Fruit fly (Drosophila melanogaster) whole organism, adult: Measurements from ENCODE around the gene onecut.
A peak's percentile ranks its signal among the peaks of the same experiment; 100 is the strongest.

Experiments used
- CG11617 ChIP-seq: fragments of 200-800 bp; sonication (Bioruptor generic); optimal IDR thresholded peaks from 2 replicates; lab custom pipeline; 2017; ENCODE audit warnings: mild to moderate bottlenecking, missing biosample characterization, missing genetic modification reagents, missing genetic modification characterization
- CG12768 ChIP-seq: fragments of 200-800 bp; sonication (Bioruptor generic); optimal IDR thresholded peaks from 2 replicates; lab custom pipeline; 2017; ENCODE audit warnings: missing biosample characterization, missing genetic modification characterization, mild to moderate bottlenecking, moderate library complexity, missing genetic modification reagents
- CG14711 ChIP-seq: fragments of 200-800 bp; sonication (Bioruptor generic); optimal IDR thresholded peaks from 2 replicates; lab custom pipeline; 2018; ENCODE audit warnings: missing biosample characterization, mild to moderate bottlenecking, missing genetic modification characterization, moderate library complexity
- CG1620 ChIP-seq: fragments of 200-800 bp; sonication (Bioruptor generic); optimal IDR thresholded peaks from 2 replicates; lab custom pipeline; 2016; ENCODE audit warnings: missing biosample characterization, missing genetic modification characterization
- CG33017 ChIP-seq: fragments of 200-800 bp; sonication (Bioruptor generic); optimal IDR thresholded peaks from 2 replicates; lab custom pipeline; 2018; ENCODE audit warnings: missing biosample characterization, mild to moderate bottlenecking, missing genetic modification characterization, moderate library complexity
- CG5204 ChIP-seq: fragments of 200-800 bp; sonication (Bioruptor generic); optimal IDR thresholded peaks from 2 replicates; lab custom pipeline; 2016; ENCODE audit warnings: missing biosample characterization, missing genetic modification characterization
- CG7045 ChIP-seq: fragments of 200-800 bp; sonication (Bioruptor generic); optimal IDR thresholded peaks from 2 replicates; lab custom pipeline; 2017; ENCODE audit warnings: missing biosample characterization, mild to moderate bottlenecking, missing genetic modification characterization
- CG7101 ChIP-seq: fragments of 200-800 bp; sonication (Bioruptor generic); optimal IDR thresholded peaks from 2 replicates; lab custom pipeline; 2018; ENCODE audit warnings: missing biosample characterization, mild to moderate bottlenecking, missing genetic modification characterization, moderate library complexity
- Crg-1 ChIP-seq: fragments of 200-800 bp; sonication (Bioruptor generic); optimal IDR thresholded peaks from 2 replicates; lab custom pipeline; 2016; ENCODE audit warnings: missing biosample characterization, missing genetic modification characterization
- Hr96 ChIP-seq: fragments of 200-800 bp; sonication (Bioruptor generic); optimal IDR thresholded peaks from 2 replicates; lab custom pipeline; 2016; ENCODE audit warnings: missing biosample characterization, missing genetic modification characterization
- Mnt ChIP-seq: fragments of 200-800 bp; sonication (Bioruptor generic); optimal IDR thresholded peaks from 2 replicates; lab custom pipeline; 2016; ENCODE audit warnings: missing biosample characterization, mild to moderate bottlenecking, missing genetic modification characterization
- bab1 ChIP-seq: fragments of 200-800 bp; sonication (Bioruptor generic); optimal IDR thresholded peaks from 3 replicates; lab custom pipeline; 2019; ENCODE audit warnings: missing biosample characterization, mild to moderate bottlenecking, missing genetic modification characterization, moderate library complexity
- cic ChIP-seq: fragments of 200-800 bp; sonication (Bioruptor generic); optimal IDR thresholded peaks from 2 replicates; lab custom pipeline; 2017; ENCODE audit warnings: missing biosample characterization, mild to moderate bottlenecking, missing genetic modification characterization, moderate library complexity
- cnc ChIP-seq, 2 experiments: fragments of >200 bp; optimal IDR thresholded peaks; 2 replicates each; lab custom pipeline; 2017
- kay ChIP-seq: fragments of 200-800 bp; sonication (Bioruptor generic); peaks from one replicate; lab custom pipeline; 2016; ENCODE audit warnings: missing biosample characterization, missing genetic modification characterization, borderline replicate concordance
- ovo ChIP-seq: fragments of 200-800 bp; sonication (Bioruptor generic); optimal IDR thresholded peaks from 2 replicates; lab custom pipeline; 2016; ENCODE audit warnings: missing biosample characterization, missing genetic modification characterization
- pad ChIP-seq: fragments of 200-800 bp; sonication (Bioruptor generic); optimal IDR thresholded peaks from 3 replicates; lab custom pipeline; 2017; ENCODE audit warnings: missing biosample characterization, missing genetic modification characterization, mild to moderate bottlenecking, moderate library complexity, missing genetic modification reagents
- tj ChIP-seq: fragments of 200-800 bp; sonication (Bioruptor generic); optimal IDR thresholded peaks from 3 replicates; lab custom pipeline; 2017; ENCODE audit warnings: missing biosample characterization, mild to moderate bottlenecking, missing genetic modification characterization, moderate library complexity
- toe ChIP-seq: fragments of 200-800 bp; sonication (Bioruptor generic); optimal IDR thresholded peaks from 2 replicates; lab custom pipeline; 2016; ENCODE audit warnings: missing biosample characterization, missing genetic modification characterization

onecut gene

DNA sequence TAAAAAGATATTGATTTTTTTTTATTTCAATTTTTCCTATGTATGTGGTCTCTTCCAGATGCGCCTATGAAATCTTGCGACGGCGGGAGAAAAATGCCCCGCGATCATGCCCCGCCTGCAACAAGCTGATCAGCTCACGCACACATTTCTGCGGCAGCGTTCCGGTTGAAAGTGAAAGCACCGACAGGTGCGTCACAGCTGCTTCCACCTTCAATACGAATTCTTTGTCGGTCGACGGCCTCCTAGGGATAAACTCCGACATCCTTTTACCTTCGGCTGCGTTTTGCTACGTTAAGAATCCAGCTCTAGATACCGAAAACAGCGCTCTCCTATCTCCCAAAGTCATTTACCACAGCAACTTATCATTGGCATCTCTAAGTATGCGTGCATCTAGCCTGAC is 18.9 kb downstream of the onecut start:
- TF ChIP-seq tj (no peak), Mnt (no peak), bab1 (GFP tag; lab: Kevin White, UChicago) (no peak), CG12768 (GFP tag; lab: Kevin White, UChicago) (no peak), pad (no peak), CG33017 (tag; lab: Kevin White, UChicago) (no peak), cic (no peak), CG7045 (no peak)

DNA sequence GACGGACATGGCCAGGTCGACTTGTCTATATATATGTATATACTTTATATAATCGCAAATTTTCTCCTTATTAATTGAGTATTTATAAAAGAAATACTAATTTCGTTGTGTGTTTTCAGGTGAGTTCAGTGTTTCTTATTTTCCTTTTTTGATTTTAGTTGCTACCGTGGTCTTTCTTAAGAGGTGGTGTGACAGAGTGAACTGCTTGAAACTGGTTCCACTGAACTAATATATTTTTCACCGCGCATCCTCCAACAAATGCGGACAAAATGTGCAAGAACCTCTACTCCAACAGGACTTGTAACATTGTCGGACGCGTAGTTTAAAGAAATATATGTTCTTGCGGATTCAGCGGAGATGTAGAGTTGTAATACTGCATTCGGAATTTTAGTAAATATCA is 24.6 kb downstream of the onecut start, which contains the start of gene CG1909:
CG1909 (plus strand) TSS at position 273 of the 400 bp plus-strand sequence.
- TF ChIP-seq tj (no peak), CG14711 (tag; lab: Kevin White, UChicago) (no peak)

- TF ChIP-seq kay (GFP tag; lab: Kevin White, UChicago) (peak; percentile 91), CG14711 (tag; lab: Kevin White, UChicago) (no peak)
These were observed 31.0 kb downstream of the onecut start for dm6 chr4:576439-576838.

DNA sequence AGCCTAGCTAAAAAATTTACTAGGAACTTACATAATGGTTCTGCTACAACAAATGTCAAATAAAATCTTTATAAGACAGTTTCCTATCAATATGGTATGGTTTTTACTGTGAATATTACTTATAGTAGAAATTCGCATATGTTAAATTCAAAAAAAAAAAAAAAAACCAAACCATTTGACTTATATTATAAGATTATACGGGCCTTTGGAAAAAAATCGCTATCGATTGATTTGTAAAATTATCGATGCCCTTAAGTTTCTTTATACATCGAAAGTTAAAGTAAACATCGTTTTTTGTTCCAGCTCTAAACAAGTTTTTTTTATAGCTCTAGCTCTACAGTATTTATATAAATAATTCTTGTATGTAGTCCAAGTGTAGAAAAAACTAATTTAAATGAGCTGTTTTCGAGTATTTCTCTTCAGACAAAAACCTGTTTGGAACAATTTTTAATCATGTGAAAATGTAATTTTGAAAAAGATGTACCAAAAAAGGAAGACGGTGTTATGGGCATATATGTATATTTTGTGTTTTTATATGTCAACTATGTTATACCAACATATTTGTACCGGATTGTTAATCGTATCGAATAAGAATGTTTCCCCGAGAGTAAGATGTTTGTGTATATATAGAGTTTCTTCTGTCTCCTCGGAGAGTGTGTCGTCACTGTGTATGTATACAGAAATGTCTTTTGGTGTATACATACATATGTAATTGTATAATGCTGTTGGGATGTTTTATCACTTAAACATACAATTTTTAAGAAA is 35.8 kb downstream of the onecut start, which contains the start of the genes ND-49 and Ephrin:
ND-49 (minus strand) TSS at position 51 of the 765 bp plus-strand sequence.
Ephrin (plus strand) TSS at position 252 of the 765 bp plus-strand sequence.
- TF ChIP-seq bab1 (GFP tag; lab: Kevin White, UChicago) = peak; percentile 49
- no peak for TF ChIP-seq ovo (GFP tag; lab: Kevin White, UChicago)
- peak; percentile 78 for TF ChIP-seq kay (GFP tag; lab: Kevin White, UChicago)

- TF ChIP-seq cic (no peak), Mnt (no peak), CG11617 (GFP tag; lab: Kevin White, UChicago) (no peak), tj (no peak), CG1620 (GFP tag; lab: Kevin White, UChicago) (no peak), CG7101 (tag; lab: Kevin White, UChicago) (no peak), kay (GFP tag; lab: Kevin White, UChicago) (no peak), Crg-1 (GFP tag; lab: Kevin White, UChicago) (no peak), CG14711 (tag; lab: Kevin White, UChicago) (no peak), ovo (GFP tag; lab: Kevin White, UChicago) (no peak), bab1 (GFP tag; lab: Kevin White, UChicago) (no peak), CG33017 (tag; lab: Kevin White, UChicago) (no peak), Hr96 (GFP tag; lab: Kevin White, UChicago) (no peak), cnc (optimal IDR thresholded peaks at IDR 0.05; lab: Kevin White, UChicago) (no peak), CG7045 (no peak), toe (GFP tag; lab: Kevin White, UChicago) (no peak), pad (no peak), CG5204 (GFP tag; lab: Kevin White, UChicago) (no peak)
These were observed 36.8 kb downstream of the onecut start for dm6 chr4:570404-571302.

dm6 chr4:567285-567684 is 40.2 kb downstream of the onecut start:
- TF ChIP-seq kay (GFP tag; lab: Kevin White, UChicago) (peak; percentile 91), Hr96 (GFP tag; lab: Kevin White, UChicago) (no peak)

- TF ChIP-seq CG14711 (tag; lab: Kevin White, UChicago) = peak; percentile 25
- TF ChIP-seq Mnt = peak; percentile 38
- TF ChIP-seq cic = peak; percentile 67
- TF ChIP-seq pad = no peak
- peak; percentile 7 for TF ChIP-seq CG7045
- TF ChIP-seq bab1 (GFP tag; lab: Kevin White, UChicago) = peak; percentile 30
- TF ChIP-seq CG7101 (tag; lab: Kevin White, UChicago) = peak; percentile 2
- peak; percentile 91 for TF ChIP-seq kay (GFP tag; lab: Kevin White, UChicago)
- TF ChIP-seq CG11617 (GFP tag; lab: Kevin White, UChicago) = no peak
- peak; percentile 57 for TF ChIP-seq Crg-1 (GFP tag; lab: Kevin White, UChicago)
- peak; percentile 27 for TF ChIP-seq CG12768 (GFP tag; lab: Kevin White, UChicago)
These were observed 49.0 kb downstream of the onecut start for dm6 chr4:558456-558855.
